Fruit fly (Drosophila melanogaster) whole organism, wandering third instar larva: ENCODE measurements around the gene Lst8.

ENCODE experiments used
- Abd-B ChIP-seq: fragments of >200 bp; optimal IDR thresholded peaks from 2 replicates; lab custom pipeline; 2017; ENCODE audit warnings: missing biosample characterization, missing genetic modification characterization
- CG32264 ChIP-seq: fragments of 200-800 bp; sonication (Bioruptor generic); optimal IDR thresholded peaks from 2 replicates; lab custom pipeline; 2016; ENCODE audit warnings: missing biosample characterization, missing genetic modification characterization
- CG9705 ChIP-seq: fragments of 200-800 bp; sonication (Bioruptor generic); optimal IDR thresholded peaks from 2 replicates; lab custom pipeline; 2018; ENCODE audit warnings: missing biosample characterization, mild to moderate bottlenecking, missing genetic modification characterization
- CrebA ChIP-seq: fragments of 200-800 bp; sonication (Bioruptor generic); optimal IDR thresholded peaks from 2 replicates; lab custom pipeline; 2016; ENCODE audit warnings: missing biosample characterization, mild to moderate bottlenecking, missing genetic modification characterization, borderline replicate concordance
- Dfd ChIP-seq: fragments of >200 bp; optimal IDR thresholded peaks from 2 replicates; lab custom pipeline; 2017; ENCODE audit warnings: missing biosample characterization, missing genetic modification characterization
- Dif ChIP-seq: fragments of 200-275, 200-300 bp; sonication (Bioruptor generic); optimal IDR thresholded peaks from 2 replicates; lab custom pipeline; 2018; ENCODE audit warnings: missing biosample characterization, missing genetic modification characterization; ENCODE audit not compliant: partially characterized antibody
- GATAd ChIP-seq: sonication (Bioruptor generic); optimal IDR thresholded peaks from 2 replicates; lab custom pipeline; 2016; ENCODE audit warnings: missing biosample characterization, missing genetic modification characterization
- HLH106 ChIP-seq: fragments of 200-800 bp; optimal IDR thresholded peaks from 3 replicates; lab custom pipeline; 2019; ENCODE audit warnings: missing biosample characterization, mild to moderate bottlenecking, missing genetic modification characterization, moderate library complexity
- Hnf4 ChIP-seq: fragments of 200-800 bp; sonication (Bioruptor generic); optimal IDR thresholded peaks from 2 replicates; lab custom pipeline; 2016; ENCODE audit warnings: missing biosample characterization, mild to moderate bottlenecking, missing genetic modification characterization
- Hr78 ChIP-seq: fragments of >200 bp; optimal IDR thresholded peaks from 2 replicates; lab custom pipeline; 2017; ENCODE audit warnings: missing biosample characterization, missing genetic modification characterization
- Hr83 ChIP-seq: fragments of 200-300 bp; sonication (Bioruptor generic); optimal IDR thresholded peaks from 2 replicates; lab custom pipeline; 2016; ENCODE audit warnings: missing biosample characterization, mild to moderate bottlenecking, missing genetic modification characterization, moderate library complexity; ENCODE audit not compliant: poor library complexity, severe bottlenecking
- Jra ChIP-seq: sonication (Bioruptor generic); optimal IDR thresholded peaks from 2 replicates; lab custom pipeline; 2016; ENCODE audit warnings: missing biosample characterization, missing genetic modification characterization
- Mio ChIP-seq: sonication (Bioruptor generic); optimal IDR thresholded peaks from 2 replicates; lab custom pipeline; 2016; ENCODE audit warnings: missing biosample characterization, missing genetic modification characterization
- Myc ChIP-seq: fragments of >200 bp; optimal IDR thresholded peaks from 2 replicates; lab custom pipeline; 2017
- N ChIP-seq: fragments of >200 bp; optimal IDR thresholded peaks from 2 replicates; lab custom pipeline; 2018; ENCODE audit warnings: missing biosample characterization, missing external identifiers, missing genetic modification characterization
- OdsH ChIP-seq: fragments of 200-800 bp; sonication (Bioruptor generic); optimal IDR thresholded peaks from 2 replicates; lab custom pipeline; 2016; ENCODE audit warnings: missing biosample characterization, mild to moderate bottlenecking, missing genetic modification characterization
- Rel ChIP-seq, 2 experiments: fragments of 200-800 bp; sonication (Bioruptor generic) in 1 of 2; optimal IDR thresholded peaks; 2 replicates in 1 of 2; 3 replicates in 1 of 2; lab custom pipeline; 2016 to 2019; ENCODE audit warnings: mild to moderate bottlenecking in 2 of 2, missing biosample characterization in 2 of 2, missing genetic modification characterization in 2 of 2, moderate library complexity in 1 of 2
- Sp1 ChIP-seq: fragments of 200-800 bp; sonication (Bioruptor generic); optimal IDR thresholded peaks from 3 replicates; lab custom pipeline; 2019; ENCODE audit warnings: missing biosample characterization, mild to moderate bottlenecking, missing genetic modification characterization, moderate library complexity
- Vsx2 ChIP-seq: fragments of 200-300, 225-300 bp; sonication (Bioruptor generic); optimal IDR thresholded peaks from 2 replicates; lab custom pipeline; 2018; ENCODE audit warnings: missing biosample characterization, missing genetic modification characterization; ENCODE audit not compliant: partially characterized antibody
- br ChIP-seq: fragments of 200-800 bp; sonication (Bioruptor generic); optimal IDR thresholded peaks from 2 replicates; lab custom pipeline; 2016; ENCODE audit warnings: missing biosample characterization, missing genetic modification characterization
- brk ChIP-seq: fragments of 200-800 bp; sonication (Bioruptor generic); optimal IDR thresholded peaks from 2 replicates; lab custom pipeline; 2016; ENCODE audit warnings: missing biosample characterization, mild to moderate bottlenecking, missing genetic modification characterization
- dl ChIP-seq, 2 experiments: fragments of 175-275, 200-275 bp in 1 of 2; fragments of 200-275 bp in 1 of 2; sonication (Bioruptor generic); optimal IDR thresholded peaks; lab custom pipeline; 2018; ENCODE audit warnings: mild to moderate bottlenecking in 2 of 2, missing biosample characterization in 2 of 2, missing genetic modification characterization in 2 of 2, moderate library complexity in 2 of 2; ENCODE audit not compliant: partially characterized antibody in 2 of 2, insufficient read depth in 1 of 2
- dmrt93B ChIP-seq: fragments of 200-800 bp; sonication (Bioruptor generic); optimal IDR thresholded peaks from 2 replicates; lab custom pipeline; 2018; ENCODE audit warnings: missing biosample characterization, mild to moderate bottlenecking, missing genetic modification characterization
- dsf ChIP-seq: sonication (Bioruptor generic); optimal IDR thresholded peaks from 2 replicates; lab custom pipeline; 2016; ENCODE audit warnings: missing biosample characterization, missing genetic modification characterization, borderline replicate concordance
- ey ChIP-seq: fragments of 200-800 bp; sonication (Bioruptor generic); optimal IDR thresholded peaks from 2 replicates; lab custom pipeline; 2016; ENCODE audit warnings: missing biosample characterization, missing genetic modification characterization
- foxo ChIP-seq, 2 experiments: fragments of 200-800 bp; sonication (Bioruptor generic); optimal IDR thresholded peaks; 2 replicates in 1 of 2; 3 replicates in 1 of 2; lab custom pipeline; 2016 to 2017; ENCODE audit warnings: missing biosample characterization in 2 of 2, missing genetic modification characterization in 2 of 2
- fru ChIP-seq: fragments of 200-800 bp; sonication (Bioruptor generic); optimal IDR thresholded peaks from 3 replicates; lab custom pipeline; 2016; ENCODE audit warnings: missing biosample characterization, mild to moderate bottlenecking, missing genetic modification characterization
- h ChIP-seq: fragments of 200-800 bp; sonication (Bioruptor generic); optimal IDR thresholded peaks from 3 replicates; lab custom pipeline; 2016; ENCODE audit warnings: missing biosample characterization, mild to moderate bottlenecking, missing genetic modification characterization
- jim ChIP-seq: fragments of 175-275, 200-325 bp; sonication (Bioruptor generic); optimal IDR thresholded peaks from 2 replicates; lab custom pipeline; 2016; ENCODE audit warnings: missing biosample characterization, mild to moderate bottlenecking, missing genetic modification characterization
- lola ChIP-seq: fragments of >200 bp; optimal IDR thresholded peaks from 2 replicates; lab custom pipeline; 2017; ENCODE audit warnings: missing biosample characterization, missing genetic modification characterization
- pan ChIP-seq: fragments of >200 bp; optimal IDR thresholded peaks from 2 replicates; lab custom pipeline; 2017
- psq ChIP-seq: fragments of 200-800 bp; sonication (Bioruptor generic); optimal IDR thresholded peaks from 3 replicates; lab custom pipeline; 2017; ENCODE audit warnings: missing biosample characterization, mild to moderate bottlenecking, missing genetic modification characterization, moderate library complexity
- rgr ChIP-seq: fragments of 200-800 bp; sonication (Bioruptor generic); optimal IDR thresholded peaks from 3 replicates; lab custom pipeline; 2016; ENCODE audit warnings: missing biosample characterization, mild to moderate bottlenecking, missing genetic modification characterization
- sage ChIP-seq: fragments of 200-800 bp; sonication (Bioruptor generic); optimal IDR thresholded peaks from 2 replicates; lab custom pipeline; 2016; ENCODE audit warnings: missing biosample characterization, mild to moderate bottlenecking, missing genetic modification characterization
- sv ChIP-seq: fragments of 200-800 bp; sonication (Bioruptor generic); optimal IDR thresholded peaks from 3 replicates; lab custom pipeline; 2016; ENCODE audit warnings: missing biosample characterization, missing genetic modification characterization
- tai ChIP-seq: sonication (Bioruptor generic); optimal IDR thresholded peaks from 2 replicates; lab custom pipeline; 2016; ENCODE audit warnings: missing biosample characterization, missing genetic modification characterization
- usp ChIP-seq: fragments of >200 bp; optimal IDR thresholded peaks from 2 replicates; lab custom pipeline; 2017; ENCODE audit warnings: missing biosample characterization, missing genetic modification characterization
- woc ChIP-seq: sonication (Bioruptor generic); optimal IDR thresholded peaks from 2 replicates; lab custom pipeline; 2016; ENCODE audit warnings: missing biosample characterization, mild to moderate bottlenecking, missing genetic modification characterization

Gene Lst8

dm6 chrX:9571208-9571607 lies 34.6 kb downstream of the Lst8 start, which contains the start of gene Cubn:
TSS of gene Cubn (minus strand) at chrX:9571308.
- no peak for TF ChIP-seq Myc (lab: Kevin White, UChicago)

- TF ChIP-seq Hr83 (GFP tag; lab: Kevin White, UChicago) (peak; percentile 19), dmrt93B (GFP tag; lab: Kevin White, UChicago) (no peak)
These were observed 49.4 kb downstream of the Lst8 start, which contains the start of gene CG15317 for dm6 chrX:9556397-9556796. TSS of gene CG15317 (minus strand) at chrX:9556544.

dm6 chrX:9554346-9554808 lies 51.4 kb downstream of the Lst8 start, which contains the start of gene RpS28b:
TSS of gene RpS28b (plus strand) at chrX:9554623.
- TF ChIP-seq Abd-B (GFP tag; lab: Kevin White, UChicago) (no peak), Jra (GFP tag; lab: Kevin White, UChicago) (peak; percentile 61), psq (GFP tag; lab: Kevin White, UChicago) (peak; percentile 20), GATAd (no peak), Mio (GFP tag; lab: Kevin White, UChicago) (peak; percentile 45), sage (no peak), dsf (GFP tag; lab: Kevin White, UChicago) (no peak), CrebA (GFP tag; lab: Kevin White, UChicago) (no peak), rgr (GFP tag; lab: Kevin White, UChicago) (peak; percentile 90), Rel (GFP tag; optimal IDR thresholded peaks at IDR 0.05; lab: Kevin White, UChicago) (no peak), Rel (tag; optimal IDR thresholded peaks at IDR 0.05; lab: Kevin White, UChicago) (peak; percentile 66), Dif (GFP tag; lab: Kevin White, UChicago) (peak; percentile 3), Vsx2 (GFP tag; lab: Kevin White, UChicago) (no peak), OdsH (GFP tag; lab: Kevin White, UChicago) (peak; percentile 52), CG9705 (peak; percentile 94), Hr83 (GFP tag; lab: Kevin White, UChicago) (peak; percentile 97), brk (GFP tag; lab: Kevin White, UChicago) (no peak), CG32264 (GFP tag; lab: Kevin White, UChicago) (peak; percentile 71), dl (GFP tag; optimal IDR thresholded peaks at IDR 0.05; lab: Kevin White, UChicago; ENCODE audit: insufficient read depth in 1 of 2, partially characterized antibody in 2 of 2) (no peak), HLH106 (peak; percentile 76), lola (GFP tag; lab: Kevin White, UChicago) (no peak), Dfd (GFP tag; lab: Kevin White, UChicago) (no peak), Sp1 (GFP tag; lab: Kevin White, UChicago) (peak; percentile 90), woc (GFP tag; lab: Kevin White, UChicago) (peak; percentile 36), sv (GFP tag; lab: Kevin White, UChicago) (peak; percentile 58), h (peak; percentile 79), jim (GFP tag; lab: Kevin White, UChicago) (no peak), foxo (GFP tag; optimal IDR thresholded peaks at IDR 0.05; lab: Kevin White, UChicago) (peak in 1 of 2 experiments; percentile 62), Myc (lab: Kevin White, UChicago) (peak; percentile 31), pan (lab: Kevin White, UChicago) (no peak), dmrt93B (GFP tag; lab: Kevin White, UChicago) (peak; percentile 96), N (no peak), Hnf4 (peak; percentile 82), br (GFP tag; lab: Kevin White, UChicago) (peak; percentile 87), usp (no peak), Hr78 (GFP tag; lab: Kevin White, UChicago) (no peak), ey (GFP tag; lab: Kevin White, UChicago) (peak; percentile 27), fru (GFP tag; lab: Kevin White, UChicago) (peak; percentile 69), tai (GFP tag; lab: Kevin White, UChicago) (no peak)
